Worm (Caenorhabditis elegans) whole organism, L1 larva: ENCODE measurements around the gene C31E10.5.

Experiments
- C04F5.9 ChIP-seq: sonication (generic microtip); optimal IDR thresholded peaks from 2 replicates; lab custom pipeline; 2016; ENCODE audit warnings: missing genetic modification characterization, missing compliant biosample characterization
- C16A3.4 ChIP-seq: fragments of 150-350 bp; optimal IDR thresholded peaks from 2 replicates; lab custom pipeline; 2014; ENCODE audit warnings: missing biosample characterization, missing genetic modification characterization
- aha-1 ChIP-seq: fragments of 150-350 bp; optimal IDR thresholded peaks from 2 replicates; lab custom pipeline; 2014; ENCODE audit warnings: missing biosample characterization, missing genetic modification characterization
- blmp-1 ChIP-seq: fragments of 150-350 bp; optimal IDR thresholded peaks from 2 replicates; lab custom pipeline; 2014; ENCODE audit warnings: missing biosample characterization, missing genetic modification characterization
- ceh-82 ChIP-seq, 3 experiments: fragments of 150-350 bp in 1 of 3; sonication (generic microtip) in 2 of 3; optimal IDR thresholded peaks; 2 replicates each; lab custom pipeline; 2014 to 2017; ENCODE audit warnings: missing biosample characterization in 3 of 3, missing genetic modification characterization in 3 of 3
- ceh-90 ChIP-seq: sonication (generic microtip); optimal IDR thresholded peaks from 2 replicates; lab custom pipeline; 2016; ENCODE audit warnings: missing genetic modification characterization, missing compliant biosample characterization
- efl-1 ChIP-seq, 4 experiments: fragments of 150-350 bp; optimal IDR thresholded peaks in 3 of 4; peaks in 1 of 4; 1 replicate in 1 of 4; 2 replicates in 3 of 4; lab custom pipeline; 2014; ENCODE audit warnings: missing biosample characterization in 2 of 4, missing genetic modification characterization in 2 of 4, missing genetic modification reagents in 2 of 4
- egl-13 ChIP-seq: sonication (generic microtip); optimal IDR thresholded peaks from 2 replicates; lab custom pipeline; 2016; ENCODE audit warnings: missing genotype, missing genetic modification reagents, missing genetic modification characterization, missing compliant biosample characterization
- egl-27 ChIP-seq, 2 experiments: fragments of 150-350 bp in 1 of 2; sonication (generic microtip); optimal IDR thresholded peaks; 3 replicates each; lab custom pipeline; 2017 to 2018; ENCODE audit warnings: missing biosample characterization in 2 of 2, missing genetic modification characterization in 2 of 2, missing genetic modification reagents in 2 of 2
- elt-3 ChIP-seq, 6 experiments: fragments of 150-350 bp in 1 of 6; sonication (generic microtip); optimal IDR thresholded peaks; 2 replicates each; lab custom pipeline; 2017 to 2018; ENCODE audit warnings: missing biosample characterization in 6 of 6, missing genetic modification characterization in 6 of 6, inconsistent platforms in 1 of 6
- fkh-10 ChIP-seq: sonication (generic microtip); optimal IDR thresholded peaks from 2 replicates; lab custom pipeline; 2017; ENCODE audit warnings: missing biosample characterization, missing genetic modification reagents, missing genetic modification characterization
- fos-1 ChIP-seq: fragments of 150-350 bp; optimal IDR thresholded peaks from 2 replicates; lab custom pipeline; 2014; ENCODE audit warnings: missing biosample characterization, missing genetic modification characterization
- grh-1 ChIP-seq: fragments of 200-800 bp; sonication (Bioruptor generic); IDR thresholded peaks from 2 replicates; pipeline ENCODE4 v1.3.6; 2022; ENCODE audit warnings: missing genetic modification reagents, missing genetic modification characterization, missing compliant biosample characterization
- hlh-17 ChIP-seq: fragments of 200-800 bp; sonication (Bioruptor generic); optimal IDR thresholded peaks from 2 replicates; lab custom pipeline; 2018; ENCODE audit warnings: missing genetic modification characterization, mild to moderate bottlenecking, missing compliant biosample characterization, moderate library complexity, borderline replicate concordance
- hpl-2 ChIP-seq: fragments of 150-350 bp; optimal IDR thresholded peaks from 2 replicates; lab custom pipeline; 2014; ENCODE audit warnings: missing biosample characterization, missing genetic modification reagents, missing genetic modification characterization
- jun-1 ChIP-seq: fragments of 150-350 bp; optimal IDR thresholded peaks from 2 replicates; lab custom pipeline; 2014; ENCODE audit warnings: missing biosample characterization, missing genetic modification reagents, missing genetic modification characterization
- lin-13 ChIP-seq: fragments of 150-350 bp; optimal IDR thresholded peaks from 2 replicates; lab custom pipeline; 2014; ENCODE audit warnings: missing biosample characterization, missing genetic modification reagents, missing genetic modification characterization
- lin-14 ChIP-seq: fragments of 200-800 bp; sonication (Bioruptor generic); optimal IDR thresholded peaks from 2 replicates; lab custom pipeline; 2018; ENCODE audit warnings: mild to moderate bottlenecking, missing genetic modification characterization, moderate library complexity, missing compliant biosample characterization
- lin-35 ChIP-seq, 2 experiments: fragments of 150-350 bp; optimal IDR thresholded peaks; 2 replicates each; lab custom pipeline; 2014; ENCODE audit warnings: missing biosample characterization in 2 of 2, missing genetic modification characterization in 2 of 2, missing genetic modification reagents in 2 of 2
- lir-3 ChIP-seq: sonication (generic microtip); optimal IDR thresholded peaks from 2 replicates; lab custom pipeline; 2016; ENCODE audit warnings: mild to moderate bottlenecking, missing genetic modification characterization, moderate library complexity, missing compliant biosample characterization; ENCODE audit not compliant: poor library complexity
- lsy-2 ChIP-seq, 2 experiments: fragments of 150-350 bp; optimal IDR thresholded peaks; 2 replicates each; lab custom pipeline; 2014; ENCODE audit warnings: missing biosample characterization in 2 of 2, missing genetic modification characterization in 2 of 2
- mdl-1 ChIP-seq, 2 experiments: fragments of 150-350 bp; optimal IDR thresholded peaks; 2 replicates each; lab custom pipeline; 2014 to 2017; ENCODE audit warnings: missing biosample characterization in 2 of 2, missing genetic modification characterization in 2 of 2, inconsistent platforms in 1 of 2
- mep-1 ChIP-seq: fragments of 150-350 bp; optimal IDR thresholded peaks from 2 replicates; lab custom pipeline; 2014; ENCODE audit warnings: missing biosample characterization, missing genetic modification characterization
- nhr-12 ChIP-seq: sonication (generic microtip); optimal IDR thresholded peaks from 2 replicates; lab custom pipeline; 2017; ENCODE audit warnings: missing biosample characterization, missing genetic modification characterization
- nhr-19 ChIP-seq: fragments of 200-800 bp; sonication (Bioruptor generic); conservative IDR thresholded peaks from 2 replicates; pipeline ENCODE4 v1.3.6; 2022; ENCODE audit warnings: missing genetic modification characterization, missing compliant biosample characterization
- nhr-20 ChIP-seq: sonication (generic microtip); optimal IDR thresholded peaks from 2 replicates; lab custom pipeline; 2016; ENCODE audit warnings: mild to moderate bottlenecking, missing genetic modification characterization, missing compliant biosample characterization
- nhr-47 ChIP-seq: sonication (generic microtip); optimal IDR thresholded peaks from 2 replicates; lab custom pipeline; 2016; ENCODE audit warnings: mild to moderate bottlenecking, missing genetic modification characterization, moderate library complexity, missing compliant biosample characterization
- nhr-71 ChIP-seq: sonication (generic microtip); optimal IDR thresholded peaks from 2 replicates; lab custom pipeline; 2016; ENCODE audit warnings: mild to moderate bottlenecking, missing genetic modification characterization, moderate library complexity, missing compliant biosample characterization
- nhr-77 ChIP-seq: fragments of 150-350 bp; optimal IDR thresholded peaks from 2 replicates; lab custom pipeline; 2014; ENCODE audit warnings: missing biosample characterization, missing genetic modification characterization
- nhr-85 ChIP-seq: sonication (generic microtip); peaks from one replicate; lab custom pipeline; 2016; ENCODE audit warnings: missing genetic modification characterization, inconsistent platforms, missing compliant biosample characterization
- nhr-90 ChIP-seq: sonication (generic microtip); optimal IDR thresholded peaks from 2 replicates; lab custom pipeline; 2016; ENCODE audit warnings: mild to moderate bottlenecking, missing genetic modification characterization, missing compliant biosample characterization; ENCODE audit not compliant: poor library complexity
- rnt-1 ChIP-seq: sonication (generic microtip); optimal IDR thresholded peaks from 2 replicates; lab custom pipeline; 2016; ENCODE audit warnings: mild to moderate bottlenecking, missing genetic modification characterization, moderate library complexity, missing compliant biosample characterization
- skn-1 ChIP-seq: fragments of 150-350 bp; optimal IDR thresholded peaks from 2 replicates; lab custom pipeline; 2014; ENCODE audit warnings: missing biosample characterization, missing genetic modification characterization
- snu-23 ChIP-seq: sonication (generic microtip); optimal IDR thresholded peaks from 2 replicates; lab custom pipeline; 2016; ENCODE audit warnings: missing genetic modification characterization, missing compliant biosample characterization
- swsn-7 ChIP-seq: sonication (generic microtip); optimal IDR thresholded peaks from 2 replicates; lab custom pipeline; 2016; ENCODE audit warnings: missing genetic modification characterization, missing compliant biosample characterization
- tbx-2 ChIP-seq: sonication (generic microtip); optimal IDR thresholded peaks from 2 replicates; lab custom pipeline; 2016; ENCODE audit warnings: missing genetic modification characterization, missing compliant biosample characterization
- unc-30 ChIP-seq: sonication (generic microtip); optimal IDR thresholded peaks from 2 replicates; lab custom pipeline; 2017; ENCODE audit warnings: missing biosample characterization, missing genetic modification characterization
- vab-15 ChIP-seq: sonication (generic microtip); optimal IDR thresholded peaks from 2 replicates; lab custom pipeline; 2017; ENCODE audit warnings: missing genotype, mild to moderate bottlenecking, missing genetic modification characterization, missing compliant biosample characterization
- xbp-1 ChIP-seq: sonication (generic microtip); optimal IDR thresholded peaks from 2 replicates; lab custom pipeline; 2016; ENCODE audit warnings: missing genetic modification characterization, missing compliant biosample characterization
- zip-4 ChIP-seq: fragments of 200-800 bp; sonication (Bioruptor generic); optimal IDR thresholded peaks from 2 replicates; lab custom pipeline; 2018; ENCODE audit warnings: mild to moderate bottlenecking, missing genetic modification characterization, moderate library complexity, missing compliant biosample characterization
- ztf-11 ChIP-seq, 2 experiments: sonication (generic microtip); optimal IDR thresholded peaks; 2 replicates each; lab custom pipeline; 2016 to 2017; ENCODE audit warnings: missing genetic modification characterization in 2 of 2, missing biosample characterization in 1 of 2, missing compliant biosample characterization in 1 of 2
- ztf-4 ChIP-seq: fragments of 150-350 bp; optimal IDR thresholded peaks from 2 replicates; lab custom pipeline; 2014; ENCODE audit warnings: missing biosample characterization, missing genetic modification characterization

C31E10.5 gene

ce11 chrX:13950620-13951152 lies 44.9 kb downstream of the C31E10.5 start:
- peak; percentile 34 for TF ChIP-seq fos-1 (tag; lab: Kevin White, UChicago)
- no peak for TF ChIP-seq nhr-12 (tag; lab: Kevin White, UChicago)
- no peak for TF ChIP-seq egl-13 (tag; lab: Kevin White, UChicago)
- TF ChIP-seq nhr-77 (tag; lab: Kevin White, UChicago): peak; percentile 36
- peak; percentile 63 for TF ChIP-seq tbx-2 (tag; lab: Kevin White, UChicago)
- TF ChIP-seq nhr-47 (tag; lab: Kevin White, UChicago): peak; percentile 58
- no peak for TF ChIP-seq hlh-17
- TF ChIP-seq nhr-90: peak; percentile 80
- TF ChIP-seq lin-14 (GFP tag; lab: Kevin White, UChicago): peak; percentile 81
- TF ChIP-seq lir-3 (tag; lab: Kevin White, UChicago): no peak
- TF ChIP-seq lin-13 (GFP tag; lab: Kevin White, UChicago): no peak
- peak; percentile 15 to 38 (median 21) for TF ChIP-seq ceh-82 (tag; optimal IDR thresholded peaks at IDR 0.05; lab: Kevin White, UChicago)
- TF ChIP-seq zip-4 (GFP tag; lab: Kevin White, UChicago): peak; percentile 41
- peak; percentile 94 for TF ChIP-seq nhr-85 (tag; lab: Kevin White, UChicago)
- TF ChIP-seq fkh-10 (GFP tag; lab: Kevin White, UChicago): no peak
- TF ChIP-seq vab-15 (tag; lab: Kevin White, UChicago): no peak
- peak in 1 of 2 experiments; percentile 22 for TF ChIP-seq ztf-11 (tag; optimal IDR thresholded peaks at IDR 0.05; lab: Kevin White, UChicago)
- TF ChIP-seq hpl-2: no peak
- TF ChIP-seq lsy-2 (tag; optimal IDR thresholded peaks at IDR 0.05; lab: Kevin White, UChicago): peak; percentile 34 to 39
- peak; percentile 78 for TF ChIP-seq nhr-20 (tag; lab: Kevin White, UChicago)
- peak; percentile 44 for TF ChIP-seq jun-1 (tag; lab: Kevin White, UChicago)
- peak; percentile 32 for TF ChIP-seq rnt-1 (tag; lab: Kevin White, UChicago)
- TF ChIP-seq xbp-1 (tag; lab: Kevin White, UChicago): peak; percentile 40
- peak; percentile 76 for TF ChIP-seq blmp-1 (tag; lab: Kevin White, UChicago)
- TF ChIP-seq grh-1 (GFP tag; lab: Robert Waterston, UW): peak; percentile 74
- TF ChIP-seq nhr-71 (tag; lab: Kevin White, UChicago): peak; percentile 73
- TF ChIP-seq C16A3.4 (tag; lab: Kevin White, UChicago): peak; percentile 22
- TF ChIP-seq skn-1 (tag; lab: Kevin White, UChicago): peak; percentile 10
- TF ChIP-seq ztf-4 (tag; lab: Kevin White, UChicago): peak; percentile 13
- no peak for TF ChIP-seq unc-30 (tag; lab: Kevin White, UChicago)
- no peak for TF ChIP-seq C04F5.9 (tag; lab: Kevin White, UChicago)
- TF ChIP-seq swsn-7: peak; percentile 57
- TF ChIP-seq egl-27 (tag; optimal IDR thresholded peaks at IDR 0.05; lab: Kevin White, UChicago): peak; percentile 38 to 72
- peak; percentile 13 to 50 for TF ChIP-seq efl-1 (optimal IDR thresholded peaks at IDR 0.05; lab: Kevin White, UChicago)
- TF ChIP-seq efl-1 (GFP tag; optimal IDR thresholded peaks at IDR 0.05 in 1 of 2; lab: Kevin White, UChicago): peak in 1 of 2 experiments; percentile 75
- no peak for TF ChIP-seq aha-1 (tag; lab: Kevin White, UChicago)
- TF ChIP-seq mep-1 (tag; lab: Kevin White, UChicago): peak; percentile 54
- no peak for TF ChIP-seq ceh-90 (tag; lab: Kevin White, UChicago)
- peak; percentile 46 for TF ChIP-seq nhr-19
- peak; percentile 68 for TF ChIP-seq snu-23 (GFP tag; lab: Kevin White, UChicago)
- TF ChIP-seq lin-35 (GFP tag; optimal IDR thresholded peaks at IDR 0.05; lab: Kevin White, UChicago): peak; percentile 6 to 63
- peak in 4 of 6 experiments; percentile 56 to 76 (median 68) for TF ChIP-seq elt-3 (tag; optimal IDR thresholded peaks at IDR 0.05; lab: Kevin White, UChicago)
- TF ChIP-seq mdl-1 (tag; optimal IDR thresholded peaks at IDR 0.05; lab: Kevin White, UChicago): peak in 1 of 2 experiments; percentile 38
